Worm (Caenorhabditis elegans): Measurements from ENCODE around the gene obr-3.
A peak's percentile ranks its signal among the peaks of the same experiment; 100 is the strongest.

Gene obr-3

DNA sequence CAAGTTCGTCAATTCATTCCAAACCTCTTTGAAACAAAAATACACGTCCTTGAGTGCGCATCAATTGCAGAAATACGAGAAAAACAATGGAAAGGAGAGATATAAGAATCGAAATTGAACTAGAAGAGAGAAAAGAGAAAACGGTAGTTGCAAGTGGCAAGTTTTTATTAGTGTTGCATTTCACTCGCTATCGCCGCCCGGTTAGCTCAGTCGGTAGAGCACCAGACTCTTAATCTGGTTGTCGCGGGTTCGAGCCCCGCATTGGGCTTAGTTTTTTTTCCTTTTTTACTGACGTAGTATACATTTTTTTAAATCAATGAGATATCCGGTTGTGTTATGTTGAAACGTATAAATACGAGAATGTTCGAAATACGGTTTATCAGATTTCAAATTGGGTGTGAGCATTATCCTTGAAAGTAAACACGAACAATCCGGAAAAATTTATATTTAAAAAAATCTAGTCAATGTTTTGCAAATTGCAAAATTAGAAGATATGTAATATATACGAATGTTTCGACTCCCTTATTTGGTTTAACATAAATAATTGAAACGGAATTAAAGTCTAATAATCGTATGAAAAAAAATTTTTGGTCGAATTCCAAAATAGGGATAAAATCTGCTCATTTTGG is 28.1 kb downstream of the obr-3 start (continued):
- 0 out of 2 replicates have a peak, but pooled peaks have one; percentile 9 for TF ChIP-seq aptf-3 (GFP tag; IDR thresholded peaks at IDR 0.05)
- peak; percentile 23 for TF ChIP-seq snpc-1.1 (tag; optimal IDR thresholded peaks at IDR 0.05; ENCODE audit: insufficient read depth)
- no peak for TF ChIP-seq ceh-79 (tag; optimal IDR thresholded peaks at IDR 0.05)
- TF ChIP-seq egl-44 (GFP tag; IDR thresholded peaks at IDR 0.05) = peak; percentile 54; the same call in 1 of the 2 replicates
- TF ChIP-seq lag-1 (GFP tag; IDR thresholded peaks at IDR 0.05) = no peak
- TF ChIP-seq ceh-58 (GFP tag; IDR thresholded peaks at IDR 0.05) = no peak
- peak; percentile 55 for TF ChIP-seq nhr-90 (tag; optimal IDR thresholded peaks at IDR 0.05)
- peak; percentile 79 for TF ChIP-seq hmg-1.2 (GFP tag; IDR thresholded peaks at IDR 0.05)
- no peak for TF ChIP-seq let-526 (GFP tag; IDR thresholded peaks at IDR 0.05)
- peak; percentile 30 for TF ChIP-seq snpc-4 (GFP tag; optimal IDR thresholded peaks at IDR 0.05)
- TF ChIP-seq snpc-4 (tag; optimal IDR thresholded peaks at IDR 0.05) = peak in 3 of 4 experiments; percentile 30 to 77 (median 44)
- TF ChIP-seq ztf-18 (tag; optimal IDR thresholded peaks at IDR 0.05) = peak; percentile 36
- peak; percentile 47 for TF ChIP-seq lsy-27 (tag; optimal IDR thresholded peaks at IDR 0.05; ENCODE audit: borderline replicate concordance, insufficient read depth)
- TF ChIP-seq nhr-80 (tag; optimal IDR thresholded peaks at IDR 0.05) = no peak
- peak; percentile 21 for TF ChIP-seq K12H6.12 (tag; optimal IDR thresholded peaks at IDR 0.05)
- TF ChIP-seq hlh-26 (GFP tag; conservative IDR thresholded peaks at IDR 0.05) = no peak
- TF ChIP-seq Y56A3A.18 (GFP tag; IDR thresholded peaks at IDR 0.05) = no peak
- no peak for TF ChIP-seq Y95B8A.8 (GFP tag; IDR thresholded peaks at IDR 0.05)
- peak; percentile 51 to 53 for TF ChIP-seq let-607 (tag; optimal IDR thresholded peaks at IDR 0.05)
- no peak for TF ChIP-seq nfya-1 (tag; optimal IDR thresholded peaks at IDR 0.05; ENCODE audit: borderline replicate concordance, insufficient read depth)
- TF ChIP-seq ztf-6 (GFP tag; IDR thresholded peaks at IDR 0.05) = no peak
- peak in 1 of 3 experiments; percentile 31 for TF ChIP-seq lin-35 (GFP tag; optimal IDR thresholded peaks at IDR 0.05)
- no peak for TF ChIP-seq F37B4.10 (GFP tag; IDR thresholded peaks at IDR 0.05)
- TF ChIP-seq Y79H2A.3 (GFP tag; conservative IDR thresholded peaks at IDR 0.05) = no peak
- TF ChIP-seq nfya-2 (GFP tag; IDR thresholded peaks at IDR 0.05) = no peak
- no peak for TF ChIP-seq ztf-26 (tag; optimal IDR thresholded peaks at IDR 0.05)
- no peak for TF ChIP-seq sdz-38 (tag; optimal IDR thresholded peaks at IDR 0.05)
- 0 out of 2 replicates have a peak, but pooled peaks have one; percentile 11 for TF ChIP-seq egrh-3 (GFP tag; IDR thresholded peaks at IDR 0.05)
- no peak for TF ChIP-seq ama-1 (optimal IDR thresholded peaks at IDR 0.05)
- TF ChIP-seq ama-1 (GFP tag; optimal IDR thresholded peaks at IDR 0.05) = peak in 1 of 2 experiments; percentile 50
- TF ChIP-seq lin-26 (GFP tag; IDR thresholded peaks at IDR 0.05) = peak; percentile 91
- no peak for TF ChIP-seq F22D6.2 (tag; optimal IDR thresholded peaks at IDR 0.05)

DNA sequence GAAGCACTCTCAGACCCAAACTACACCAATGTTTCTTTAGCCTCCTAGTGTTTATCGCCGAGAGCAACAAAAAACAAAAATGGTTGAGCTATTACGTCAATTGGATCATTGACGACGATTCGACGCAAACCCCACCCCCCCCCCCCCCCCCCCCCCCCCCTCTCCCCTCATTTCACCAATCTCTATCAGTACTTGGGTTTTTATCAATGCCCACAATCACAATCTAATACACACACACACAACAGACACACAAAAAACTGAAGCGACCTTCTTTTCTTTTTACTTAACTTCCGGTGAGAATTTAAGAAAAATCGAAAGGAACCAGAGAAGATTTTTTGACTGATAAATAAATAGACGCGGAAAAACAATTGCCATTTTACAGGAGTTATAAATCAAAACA is 34.2 kb downstream of the obr-3 start:
- TF ChIP-seq dpff-1 (tag; optimal IDR thresholded peaks at IDR 0.05) (no peak), nhr-27 (tag; optimal IDR thresholded peaks at IDR 0.05) (no peak), F57A8.1 (GFP tag; optimal IDR thresholded peaks at IDR 0.05) (no peak), ekl-4 (GFP tag; IDR thresholded peaks at IDR 0.05) (no peak), egrh-3 (GFP tag; IDR thresholded peaks at IDR 0.05) (peak; percentile 95), chd-7 (tag; optimal IDR thresholded peaks at IDR 0.05) (no peak)

DNA sequence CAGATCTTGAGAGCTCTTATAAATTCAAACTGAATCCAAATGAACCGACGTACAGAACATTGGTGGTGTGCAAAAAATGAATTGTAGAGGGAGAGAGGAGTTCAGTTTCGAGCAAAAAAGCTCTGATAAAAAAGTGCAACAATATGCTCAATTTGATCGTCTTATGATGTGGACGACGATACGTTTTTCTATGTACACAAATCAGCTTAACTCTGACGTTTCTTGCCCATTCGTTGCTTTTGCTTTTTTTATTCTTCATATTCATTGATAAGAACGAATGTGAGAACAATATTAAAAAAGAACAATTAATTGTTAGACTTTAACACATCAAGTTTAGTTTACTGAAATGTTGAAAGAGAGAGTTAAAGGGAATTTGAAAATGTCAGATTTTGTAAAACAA is 35.5 kb downstream of the obr-3 start:
- TF ChIP-seq pha-4 (tag; optimal IDR thresholded peaks at IDR 0.05) (peak; percentile 70), dpl-1 (GFP tag; optimal IDR thresholded peaks at IDR 0.05) (no peak), nhr-80 (tag; optimal IDR thresholded peaks at IDR 0.05) (peak; percentile 73)
